Worm (Caenorhabditis elegans): Measurements from ENCODE around the gene ergi-3.

Gene ergi-3

DNA sequence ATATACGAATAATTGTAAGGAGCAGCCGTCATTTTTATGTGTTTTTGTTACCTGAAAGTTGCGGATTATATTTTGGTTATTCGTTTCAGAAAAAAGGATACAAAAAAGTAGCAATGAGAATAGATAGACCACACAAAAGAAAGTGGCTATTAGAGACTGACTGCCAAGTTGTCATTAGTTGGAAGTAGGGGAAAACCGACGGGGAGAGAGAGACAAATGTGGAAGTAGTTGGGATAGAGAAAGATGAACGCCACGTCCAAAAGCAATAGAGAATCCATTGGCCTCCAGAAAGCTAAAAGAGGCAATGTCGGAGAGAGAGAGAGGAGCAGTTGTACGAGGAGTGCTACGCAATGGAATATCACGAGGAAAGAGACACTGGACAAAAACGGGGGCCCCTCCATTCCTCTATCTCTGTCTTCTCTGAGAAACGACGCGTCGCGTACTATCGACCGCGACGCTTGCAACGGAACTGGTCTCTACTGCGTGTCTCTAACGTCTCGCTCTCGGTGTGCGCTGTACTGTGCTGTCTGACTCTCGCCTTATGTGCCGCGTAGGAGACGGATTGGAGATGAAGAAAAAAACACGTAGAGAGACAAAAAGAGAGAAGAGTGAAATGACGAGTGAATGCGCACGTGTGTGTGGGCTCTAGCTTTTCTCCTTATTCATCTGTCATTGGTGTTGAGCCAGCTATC, 9.8 kb downstream of the ergi-3 start, which contains the start of gene rab-14 (continued):
- no peak for TF ChIP-seq unc-62 (GFP tag; optimal IDR thresholded peaks at IDR 0.05)
- peak; percentile 10 for TF ChIP-seq irx-1 (tag; optimal IDR thresholded peaks at IDR 0.05)
- no peak for TF ChIP-seq aha-1 (tag; optimal IDR thresholded peaks at IDR 0.05)
- TF ChIP-seq ceh-82 (tag; optimal IDR thresholded peaks at IDR 0.05) = peak; percentile 54 to 89 (median 54)
- no peak for TF ChIP-seq pqm-1 (tag; optimal IDR thresholded peaks at IDR 0.05)
- TF ChIP-seq nhr-237 (tag; optimal IDR thresholded peaks at IDR 0.05) = peak; percentile 27
- TF ChIP-seq nhr-28 (tag; optimal IDR thresholded peaks at IDR 0.05) = no peak
- no peak for TF ChIP-seq unc-130 (tag; optimal IDR thresholded peaks at IDR 0.05)
- TF ChIP-seq lir-3 (tag; optimal IDR thresholded peaks at IDR 0.05; ENCODE audit: poor library complexity) = peak; percentile 28
- TF ChIP-seq elt-2 (tag; optimal IDR thresholded peaks at IDR 0.05) = no peak
- peak; percentile 64 for TF ChIP-seq fos-1 (tag; optimal IDR thresholded peaks at IDR 0.05)
- no peak for TF ChIP-seq tlp-1 (tag; optimal IDR thresholded peaks at IDR 0.05)
- peak; percentile 80 for TF ChIP-seq swsn-7 (tag; optimal IDR thresholded peaks at IDR 0.05)
- TF ChIP-seq nhr-47 (tag; optimal IDR thresholded peaks at IDR 0.05) = peak; percentile 84
- no peak for TF ChIP-seq ets-5 (GFP tag; IDR thresholded peaks at IDR 0.05)
- TF ChIP-seq mef-2 (tag; optimal IDR thresholded peaks at IDR 0.05) = peak; percentile 7
- no peak for TF ChIP-seq alr-1 (tag; optimal IDR thresholded peaks at IDR 0.05; ENCODE audit: borderline replicate concordance)
- peak; percentile 63 for TF ChIP-seq jun-1 (tag; optimal IDR thresholded peaks at IDR 0.05)
- TF ChIP-seq hlh-17 (GFP tag; optimal IDR thresholded peaks at IDR 0.05; ENCODE audit: borderline replicate concordance) = no peak
- TF ChIP-seq blmp-1 (tag; optimal IDR thresholded peaks at IDR 0.05) = peak; percentile 68
- TF ChIP-seq lin-15B (tag; optimal IDR thresholded peaks at IDR 0.05) = no peak
- peak; percentile 12 for TF ChIP-seq ama-1 (optimal IDR thresholded peaks at IDR 0.05)
- peak; percentile 93 for TF ChIP-seq unc-86 (tag; optimal IDR thresholded peaks at IDR 0.05)
- no peak for TF ChIP-seq C34B4.2 (tag; optimal IDR thresholded peaks at IDR 0.05)
- no peak for TF ChIP-seq unc-30 (tag; optimal IDR thresholded peaks at IDR 0.05)
- TF ChIP-seq dsc-1 (tag; optimal IDR thresholded peaks at IDR 0.05) = peak; percentile 58
- TF ChIP-seq ceh-90 (tag; optimal IDR thresholded peaks at IDR 0.05) = no peak
- no peak for TF ChIP-seq nhr-84 (tag; optimal IDR thresholded peaks at IDR 0.05)
- peak; percentile 13 for TF ChIP-seq hlh-4 (tag; optimal IDR thresholded peaks at IDR 0.05)
- peak; percentile 10 for TF ChIP-seq mep-1 (tag; optimal IDR thresholded peaks at IDR 0.05)
- TF ChIP-seq sox-4 (tag; optimal IDR thresholded peaks at IDR 0.05) = peak; percentile 45
- peak; percentile 48 to 69 for TF ChIP-seq lin-35 (GFP tag; optimal IDR thresholded peaks at IDR 0.05)
- peak; percentile 45 for TF ChIP-seq vab-15 (tag; optimal IDR thresholded peaks at IDR 0.05)
- TF ChIP-seq nhr-77 (tag; optimal IDR thresholded peaks at IDR 0.05) = peak; percentile 63
- TF ChIP-seq nhr-20 (tag; optimal IDR thresholded peaks at IDR 0.05) = peak; percentile 70
- TF ChIP-seq nhr-11 (tag; optimal IDR thresholded peaks at IDR 0.05) = no peak

DNA sequence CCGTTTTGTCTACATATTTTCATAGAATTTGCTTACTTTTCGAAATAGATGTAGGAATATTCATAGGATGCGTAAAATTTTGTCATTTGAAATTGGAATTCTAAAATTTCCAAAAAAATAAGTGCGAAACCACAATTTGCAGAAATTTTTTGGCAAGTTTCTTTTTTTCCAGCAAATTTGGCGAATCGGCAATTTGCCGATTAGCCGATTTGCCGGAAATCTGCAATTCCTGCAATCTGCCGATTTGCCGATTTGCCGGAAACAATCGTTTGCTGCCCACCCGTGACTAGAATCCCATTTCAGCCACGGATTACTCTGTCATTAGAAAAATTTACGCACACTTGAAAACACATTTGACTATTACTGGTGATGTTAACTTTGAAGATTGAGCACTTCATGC, 12.3 kb downstream of the ergi-3 start:
- TF ChIP-seq nhr-90 (tag; optimal IDR thresholded peaks at IDR 0.05; ENCODE audit: poor library complexity) (no peak), ama-1 (optimal IDR thresholded peaks at IDR 0.05) (no peak), grh-1 (GFP tag; IDR thresholded peaks at IDR 0.05) (no peak), nhr-71 (tag; optimal IDR thresholded peaks at IDR 0.05) (no peak), elt-2 (tag; optimal IDR thresholded peaks at IDR 0.05) (no peak), nhr-28 (tag; optimal IDR thresholded peaks at IDR 0.05) (no peak), nhr-85 (tag) (no peak), blmp-1 (tag; optimal IDR thresholded peaks at IDR 0.05) (no peak), pax-3 (tag; optimal IDR thresholded peaks at IDR 0.05) (no peak), fkh-10 (GFP tag; optimal IDR thresholded peaks at IDR 0.05) (no peak), ceh-63 (GFP tag; optimal IDR thresholded peaks at IDR 0.05) (no peak), tbx-2 (tag; optimal IDR thresholded peaks at IDR 0.05) (no peak), sptf-1 (tag; optimal IDR thresholded peaks at IDR 0.05) (no peak)
